Fruit fly (Drosophila melanogaster): ENCODE measurements around the gene mrn.

mrn gene

DNA sequence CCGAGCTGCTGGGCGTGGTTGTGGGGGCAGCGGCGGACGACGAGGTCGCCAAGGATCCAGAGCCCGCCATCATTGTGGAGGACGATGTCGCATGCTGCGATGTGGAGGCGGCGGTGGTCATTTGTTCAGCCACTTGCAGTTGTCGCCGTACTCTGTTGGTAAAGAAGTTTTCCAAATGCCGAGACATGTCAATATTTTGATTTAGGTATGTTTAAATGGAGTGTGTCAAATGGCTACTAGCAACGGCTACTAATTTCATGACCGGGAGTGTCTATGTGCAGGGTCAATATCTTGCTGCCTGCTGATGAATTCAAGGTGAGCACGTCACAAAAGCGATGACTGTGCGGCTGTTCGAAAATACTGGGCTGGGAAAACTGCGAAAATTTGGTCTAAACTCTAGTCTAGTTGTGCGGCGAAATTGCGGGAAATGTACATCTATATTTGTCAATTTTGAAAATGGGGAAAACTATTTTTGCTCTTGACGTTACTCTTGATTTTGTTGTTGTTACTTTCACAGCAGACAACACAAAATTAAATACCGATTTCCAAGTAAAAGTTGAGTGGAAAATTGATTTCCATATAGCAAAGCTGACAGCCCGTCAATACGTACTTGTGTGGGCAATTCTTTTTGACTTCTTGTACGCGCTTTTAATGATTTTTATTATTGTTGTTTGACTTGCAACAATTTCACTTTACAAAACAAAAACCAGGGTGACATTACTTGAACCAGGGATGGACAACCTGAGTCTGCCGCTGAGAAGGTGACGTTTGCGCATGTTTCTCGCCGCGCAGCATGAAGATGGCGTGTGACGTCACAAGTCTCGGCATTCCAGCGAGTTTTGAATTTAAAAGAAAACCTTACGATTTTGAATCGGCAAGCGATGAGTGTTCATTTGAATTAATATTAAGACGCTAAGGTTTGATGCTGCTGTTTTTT lies 7.4 kb upstream of the mrn start, which contains the start of gene CG7656 (continued):
- TF ChIP-seq CG16779 (GFP tag; IDR thresholded peaks at IDR 0.05) (peak; percentile 74), nau (GFP tag; optimal IDR thresholded peaks at IDR 0.05) (no peak), Sox102F (GFP tag; optimal IDR thresholded peaks at IDR 0.05) (peak; percentile 19), CG1832 (GFP tag; optimal IDR thresholded peaks at IDR 0.05) (no peak), CG30020 (tag; optimal IDR thresholded peaks at IDR 0.05) (no peak), CG11504 (tag; optimal IDR thresholded peaks at IDR 0.05) (peak; percentile 41), Fer3 (tag; optimal IDR thresholded peaks at IDR 0.05) (peak; percentile 37), Hmr (GFP tag; optimal IDR thresholded peaks at IDR 0.05) (peak; percentile 58), B-H1 (GFP tag; IDR thresholded peaks at IDR 0.05) (peak; percentile 49; the same call in 2 of the 3 replicates), CG10431 (GFP tag; optimal IDR thresholded peaks at IDR 0.05) (no peak), CG2712 (tag; optimal IDR thresholded peaks at IDR 0.05) (peak; percentile 9), CG6272 (GFP tag; IDR thresholded peaks at IDR 0.05) (peak; percentile 47; the same call in 1 of the 2 replicates), CG33213 (GFP tag; optimal IDR thresholded peaks at IDR 0.05) (peak; percentile 71), CG12299 (tag; optimal IDR thresholded peaks at IDR 0.05) (no peak), NFAT (GFP tag; IDR thresholded peaks at IDR 0.05) (peak; percentile 83), Hr51 (GFP tag; optimal IDR thresholded peaks at IDR 0.05) (peak; percentile 4 to 82), Chrac-16 (GFP tag; optimal IDR thresholded peaks at IDR 0.05) (peak; percentile 79), pzg (GFP tag; optimal IDR thresholded peaks at IDR 0.05) (peak; percentile 79), pum (GFP tag; optimal IDR thresholded peaks at IDR 0.05) (peak; percentile 84), CG32772 (GFP tag; IDR thresholded peaks at IDR 0.05) (peak; percentile 52), NfI (GFP tag; optimal IDR thresholded peaks at IDR 0.05) (peak; percentile 73), gce (GFP tag; IDR thresholded peaks at IDR 0.05) (peak; percentile 60; the same call in 1 of the 3 replicates), CG14965 (GFP tag; optimal IDR thresholded peaks at IDR 0.05; ENCODE audit: borderline replicate concordance) (no peak), hth (optimal IDR thresholded peaks at IDR 0.05) (no peak), Atf-2 (GFP tag; optimal IDR thresholded peaks at IDR 0.05) (peak; percentile 71), lab (GFP tag; optimal IDR thresholded peaks at IDR 0.05) (peak; percentile 38), pfk (GFP tag; optimal IDR thresholded peaks at IDR 0.05) (peak; percentile 5), CG1647 (GFP tag; optimal IDR thresholded peaks at IDR 0.05) (peak; percentile 80), Dfd (GFP tag; optimal IDR thresholded peaks at IDR 0.05) (no peak), CG10267 (tag; optimal IDR thresholded peaks at IDR 0.05) (no peak), chn (GFP tag; optimal IDR thresholded peaks at IDR 0.05) (peak; percentile 83), onecut (GFP tag; IDR thresholded peaks at IDR 0.05) (peak; percentile 11; the same call in 1 of the 2 replicates), CG2120 (GFP tag; optimal IDR thresholded peaks at IDR 0.05) (peak; percentile 82), CG34422 (GFP tag; IDR thresholded peaks at IDR 0.05) (peak; percentile 58; the same call in 2 of the 3 replicates), CG7556 (GFP tag; optimal IDR thresholded peaks at IDR 0.05) (no peak), CG13624 (GFP tag; optimal IDR thresholded peaks at IDR 0.05) (peak; percentile 74), CG13296 (GFP tag; optimal IDR thresholded peaks at IDR 0.05) (no peak), rib (GFP tag; IDR thresholded peaks at IDR 0.05) (peak; percentile 27; the same call in 1 of the 2 replicates), CG5245 (GFP tag; optimal IDR thresholded peaks at IDR 0.05) (peak; percentile 52), nerfin-1 (tag; optimal IDR thresholded peaks at IDR 0.05) (no peak), CG43689 (GFP tag; IDR thresholded peaks at IDR 0.05) (no peak), bsh (GFP tag; optimal IDR thresholded peaks at IDR 0.05) (peak in 1 of 2 experiments; percentile 34), Ets65A (GFP tag) (peak; percentile 96), tna (GFP tag; IDR thresholded peaks at IDR 0.05; ENCODE audit: partially characterized antibody) (no peak), CG3163 (GFP tag; optimal IDR thresholded peaks at IDR 0.05) (peak; percentile 48), CG15601 (tag; optimal IDR thresholded peaks at IDR 0.05) (no peak), lov (optimal IDR thresholded peaks at IDR 0.05) (no peak), lov (GFP tag; IDR thresholded peaks at IDR 0.05) (0 out of 3 replicates have a peak, but pooled peaks have one; percentile 41)

All from whole organism, embryonic.